Fruit fly (Drosophila melanogaster) whole organism, embryonic: Measurements from ENCODE around the gene gNacalpha.

Experiments
- CG18764 ChIP-seq: fragments of 200-800 bp; sonication (Bioruptor generic); optimal IDR thresholded peaks from 3 replicates; lab custom pipeline; 2016; ENCODE audit warnings: missing biosample characterization, missing genetic modification characterization
- CG8478 ChIP-seq: fragments of >200 bp; optimal IDR thresholded peaks from 2 replicates; lab custom pipeline; 2018

dm6 chr2L:1036811-1037296, at the start of gene gNacalpha:
- TF ChIP-seq CG8478 (lab: Kevin White, UChicago) (no peak), CG18764 (no peak)
